Worm (Caenorhabditis elegans): ENCODE results near the gene rcat-1.
A peak's percentile ranks its signal among the peaks of the same experiment; 100 is the strongest.

rcat-1 gene

ce11 chrIV:283347-283746 is 28.1 kb upstream of the rcat-1 start, which contains the start of gene best-19 (continued):
- TF ChIP-seq Y53F4B.3 (GFP tag; IDR thresholded peaks at IDR 0.05), result no peak
- no peak for TF ChIP-seq Y67H2A.10 (GFP tag; conservative IDR thresholded peaks at IDR 0.05)
- no peak for TF ChIP-seq T26A5.8 (tag; optimal IDR thresholded peaks at IDR 0.05)
- TF ChIP-seq nhr-120 (GFP tag; IDR thresholded peaks at IDR 0.05), result no peak
- TF ChIP-seq ceh-58 (GFP tag; IDR thresholded peaks at IDR 0.05), result no peak

- TF ChIP-seq cebp-1 (GFP tag; IDR thresholded peaks at IDR 0.05) (no peak; the same call in 1 of the 2 replicates), cebp-1 (tag; optimal IDR thresholded peaks at IDR 0.05) (peak; percentile 74), ztf-25 (GFP tag; IDR thresholded peaks at IDR 0.05) (no peak), hmg-1.2 (GFP tag; IDR thresholded peaks at IDR 0.05) (peak; percentile 80)
Measured at ce11 chrIV:282008-282407, 26.8 kb upstream of the rcat-1 start.

- TF ChIP-seq egrh-3 (GFP tag; IDR thresholded peaks at IDR 0.05), result peak; percentile 68; the same call in 1 of the 2 replicates
- 0 out of 2 replicates have a peak, but pooled peaks have one; percentile 13 for TF ChIP-seq Y53G8AR.9 (GFP tag; conservative IDR thresholded peaks at IDR 0.05)
- TF ChIP-seq dox-1 (GFP tag; IDR thresholded peaks at IDR 0.05), result peak; percentile 16; the same call in 1 of the 2 replicates
- 0 out of 2 replicates have a peak, but pooled peaks have one; percentile 9 for TF ChIP-seq hmg-1.2 (GFP tag; IDR thresholded peaks at IDR 0.05)
- TF ChIP-seq F33H1.4 (GFP tag; IDR thresholded peaks at IDR 0.05), result peak; percentile 46
Measured at ce11 chrIV:281247-281646, 26.0 kb upstream of the rcat-1 start.

ce11 chrIV:278284-278683 is 23.1 kb upstream of the rcat-1 start:
- TF ChIP-seq lir-1 (GFP tag; conservative IDR thresholded peaks at IDR 0.05) (no peak), K12H6.12 (tag; optimal IDR thresholded peaks at IDR 0.05) (no peak), T26A5.8 (tag; optimal IDR thresholded peaks at IDR 0.05) (no peak), atf-7 (tag; optimal IDR thresholded peaks at IDR 0.05) (no peak), hmg-20 (GFP tag; IDR thresholded peaks at IDR 0.05) (no peak), hsf-1 (GFP tag; IDR thresholded peaks at IDR 0.05) (no peak), hlh-26 (GFP tag; conservative IDR thresholded peaks at IDR 0.05) (no peak), T07F8.4 (tag; optimal IDR thresholded peaks at IDR 0.05) (no peak), tbx-9 (tag; optimal IDR thresholded peaks at IDR 0.05; ENCODE audit: borderline replicate concordance) (no peak), C06A6.2 (GFP tag; conservative IDR thresholded peaks at IDR 0.05) (no peak), sdz-38 (tag; optimal IDR thresholded peaks at IDR 0.05) (no peak), nfya-2 (GFP tag; IDR thresholded peaks at IDR 0.05) (no peak), Y56A3A.18 (GFP tag; IDR thresholded peaks at IDR 0.05) (no peak), lin-54 (GFP tag; optimal IDR thresholded peaks at IDR 0.05) (no peak), ceh-79 (tag; optimal IDR thresholded peaks at IDR 0.05) (no peak)

- TF ChIP-seq nhr-80 (tag; optimal IDR thresholded peaks at IDR 0.05) (peak; percentile 15), madf-8 (GFP tag; conservative IDR thresholded peaks at IDR 0.05) (no peak)
Measured at ce11 chrIV:275146-275545, 19.9 kb upstream of the rcat-1 start.

ce11 chrIV:274185-274584 is 19.0 kb upstream of the rcat-1 start, which contains the start of gene sma-10:
sma-10 (plus strand) TSS chrIV:274420.
- TF ChIP-seq pha-4 (tag; optimal IDR thresholded peaks at IDR 0.05) (no peak), ZK185.1 (tag; optimal IDR thresholded peaks at IDR 0.05; ENCODE audit: poor library complexity, severe bottlenecking) (no peak), tbp1 (GFP tag; optimal IDR thresholded peaks at IDR 0.05) (peak; percentile 44), let-607 (tag; optimal IDR thresholded peaks at IDR 0.05) (peak in 1 of 2 experiments; percentile 24), attf-5 (GFP tag; optimal IDR thresholded peaks at IDR 0.05) (peak; percentile 65), nhr-80 (tag; optimal IDR thresholded peaks at IDR 0.05) (peak; percentile 95), lin-40 (tag; optimal IDR thresholded peaks at IDR 0.05) (peak; percentile 55), lin-54 (GFP tag; optimal IDR thresholded peaks at IDR 0.05) (peak; percentile 11), B0261.1 (tag; optimal IDR thresholded peaks at IDR 0.05) (no peak), atf-7 (tag; optimal IDR thresholded peaks at IDR 0.05) (peak; percentile 65), snpc-4 (GFP tag; optimal IDR thresholded peaks at IDR 0.05) (no peak), snpc-4 (tag; optimal IDR thresholded peaks at IDR 0.05) (peak in 1 of 4 experiments; percentile 11), somi-1 (GFP tag; optimal IDR thresholded peaks at IDR 0.05) (no peak), gei-17 (GFP tag; optimal IDR thresholded peaks at IDR 0.05) (no peak), madf-6 (GFP tag; IDR thresholded peaks at IDR 0.05) (no peak), ztf-22 (GFP tag; optimal IDR thresholded peaks at IDR 0.05) (peak; percentile 22)
